Worm (Caenorhabditis elegans): ENCODE measurements around the gene mpc-1.

The mpc-1 gene

ce11 chrIII:4449357-4449756 is 36.1 kb downstream of the mpc-1 start:
- TF ChIP-seq C34F6.9 (tag; optimal IDR thresholded peaks at IDR 0.05) (peak; percentile 8), nhr-21 (tag; optimal IDR thresholded peaks at IDR 0.05) (no peak), dmd-4 (tag; optimal IDR thresholded peaks at IDR 0.05) (no peak), lsy-2 (tag; optimal IDR thresholded peaks at IDR 0.05) (peak in 1 of 2 experiments; percentile 25), fos-1 (tag; optimal IDR thresholded peaks at IDR 0.05) (peak; percentile 40)

ce11 chrIII:4449893-4450579 is 36.8 kb downstream of the mpc-1 start, which contains the start of gene ceh-43:
Gene ceh-43 (minus strand): TSS chrIII:4449943.
- no peak for TF ChIP-seq nhr-77 (tag; optimal IDR thresholded peaks at IDR 0.05)
- TF ChIP-seq unc-39 (tag; optimal IDR thresholded peaks at IDR 0.05): no peak
- no peak for TF ChIP-seq nhr-21 (tag; optimal IDR thresholded peaks at IDR 0.05)
- no peak for TF ChIP-seq crh-2 (tag; optimal IDR thresholded peaks at IDR 0.05)
- TF ChIP-seq gmeb-1 (tag; optimal IDR thresholded peaks at IDR 0.05): no peak
- no peak for TF ChIP-seq mbf-1 (tag; optimal IDR thresholded peaks at IDR 0.05)
- no peak for TF ChIP-seq peb-1 (tag; optimal IDR thresholded peaks at IDR 0.05)

- TF ChIP-seq dmd-4 (tag; optimal IDR thresholded peaks at IDR 0.05) (no peak), nhr-25 (tag; optimal IDR thresholded peaks at IDR 0.05) (peak; percentile 6), fos-1 (tag; optimal IDR thresholded peaks at IDR 0.05) (no peak), mdl-1 (tag; optimal IDR thresholded peaks at IDR 0.05) (no peak)
Observed at ce11 chrIII:4450773-4451423, 37.6 kb downstream of the mpc-1 start.

ce11 chrIII:4452749-4453148 is 39.5 kb downstream of the mpc-1 start:
- TF ChIP-seq peb-1 (tag; optimal IDR thresholded peaks at IDR 0.05) (no peak), lsy-2 (tag; optimal IDR thresholded peaks at IDR 0.05) (peak in 1 of 2 experiments; percentile 32), nhr-25 (tag; optimal IDR thresholded peaks at IDR 0.05) (peak; percentile 30)

DNA sequence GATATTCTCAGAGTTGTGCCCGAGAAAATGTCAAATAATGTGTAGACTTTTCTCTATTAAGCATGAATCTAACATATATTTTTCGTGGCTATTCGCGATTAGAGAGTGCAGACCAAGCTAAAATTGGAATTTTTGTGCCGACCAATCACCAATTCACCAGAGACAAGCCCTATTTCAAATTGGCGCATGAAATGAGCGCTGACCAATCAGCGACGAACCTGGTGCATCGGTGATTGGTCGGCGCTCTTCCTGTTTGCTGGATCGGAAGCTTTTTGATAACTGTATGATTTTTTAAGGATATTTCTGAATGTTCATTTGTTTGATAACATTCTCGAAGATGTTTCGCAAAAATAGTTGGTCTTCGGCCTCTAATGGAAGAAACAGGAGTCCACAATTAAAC is 40.0 kb downstream of the mpc-1 start:
- no peak for TF ChIP-seq mdl-1 (tag; optimal IDR thresholded peaks at IDR 0.05)

DNA sequence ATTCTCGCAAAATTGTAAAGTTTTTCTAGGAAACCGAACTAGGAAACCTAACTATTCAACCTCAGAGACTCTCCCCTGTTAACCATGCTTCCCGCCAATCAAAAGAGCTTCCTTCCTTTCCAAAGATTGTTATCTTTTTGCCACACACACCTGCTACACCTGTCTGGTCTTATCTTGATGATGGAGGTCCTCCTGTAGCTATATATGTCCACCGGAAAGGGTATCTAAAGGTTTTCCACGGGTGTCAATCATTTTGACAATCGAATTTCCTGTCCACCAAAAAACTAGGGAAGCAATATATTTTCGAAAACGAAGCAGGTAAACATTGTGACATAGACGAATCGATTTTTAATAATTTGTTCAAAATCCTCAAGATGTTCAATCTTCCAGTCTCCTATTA is 40.5 kb downstream of the mpc-1 start:
- TF ChIP-seq ceh-82 (tag; optimal IDR thresholded peaks at IDR 0.05): no peak
- TF ChIP-seq nhr-10 (tag; optimal IDR thresholded peaks at IDR 0.05): no peak
- TF ChIP-seq fos-1 (tag; optimal IDR thresholded peaks at IDR 0.05): no peak
- no peak for TF ChIP-seq egl-27 (tag; optimal IDR thresholded peaks at IDR 0.05)
- TF ChIP-seq F13H6.1 (tag; optimal IDR thresholded peaks at IDR 0.05): no peak
- no peak for TF ChIP-seq nhr-21 (tag; optimal IDR thresholded peaks at IDR 0.05)
- TF ChIP-seq nhr-11 (tag; optimal IDR thresholded peaks at IDR 0.05): no peak
- TF ChIP-seq R02D3.7 (tag; optimal IDR thresholded peaks at IDR 0.05): no peak
- TF ChIP-seq ceh-16 (tag; optimal IDR thresholded peaks at IDR 0.05): peak; percentile 30
- TF ChIP-seq ZK546.5 (tag; optimal IDR thresholded peaks at IDR 0.05): no peak
- peak; percentile 21 for TF ChIP-seq nhr-25 (tag; optimal IDR thresholded peaks at IDR 0.05)
- no peak for TF ChIP-seq ztf-11 (tag; optimal IDR thresholded peaks at IDR 0.05)
- TF ChIP-seq Y55F3AM.14 (GFP tag; optimal IDR thresholded peaks at IDR 0.05): no peak
- TF ChIP-seq lsy-2 (tag; optimal IDR thresholded peaks at IDR 0.05): no peak

DNA sequence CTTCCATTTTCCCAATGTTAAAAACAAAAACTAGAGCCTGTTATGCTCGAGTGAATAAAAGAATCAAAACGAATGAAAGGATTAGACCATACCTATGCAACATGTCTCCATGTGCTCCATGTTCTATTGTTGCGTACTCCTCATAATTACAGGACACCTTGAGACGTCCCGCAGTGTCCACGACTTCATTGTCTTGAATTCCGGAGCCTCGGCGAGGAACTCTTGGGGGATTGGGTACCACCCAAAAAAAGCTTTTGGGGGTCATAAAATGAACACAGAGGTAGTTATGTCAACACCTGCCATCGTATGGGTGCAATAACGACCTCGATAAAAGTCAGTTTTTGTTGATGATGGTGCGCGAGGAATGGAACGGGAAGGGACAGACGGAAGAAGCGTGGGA is 41.7 kb downstream of the mpc-1 start:
- TF ChIP-seq peb-1 (tag; optimal IDR thresholded peaks at IDR 0.05) (no peak), unc-55 (GFP tag; optimal IDR thresholded peaks at IDR 0.05) (no peak), ztf-1 (GFP tag; conservative IDR thresholded peaks at IDR 0.05) (no peak), dmd-4 (tag; optimal IDR thresholded peaks at IDR 0.05) (no peak), ZK546.5 (tag; optimal IDR thresholded peaks at IDR 0.05) (no peak), mbf-1 (tag; optimal IDR thresholded peaks at IDR 0.05) (no peak), elt-3 (tag; optimal IDR thresholded peaks at IDR 0.05) (no peak), gmeb-1 (tag; optimal IDR thresholded peaks at IDR 0.05) (no peak), unc-39 (tag; optimal IDR thresholded peaks at IDR 0.05) (no peak), ztf-11 (tag; optimal IDR thresholded peaks at IDR 0.05) (no peak), lin-13 (GFP tag; optimal IDR thresholded peaks at IDR 0.05) (no peak), snpc-4 (tag; optimal IDR thresholded peaks at IDR 0.05) (no peak), ama-1 (optimal IDR thresholded peaks at IDR 0.05) (no peak), Y55F3AM.14 (GFP tag; optimal IDR thresholded peaks at IDR 0.05) (no peak), sma-3 (GFP tag; optimal IDR thresholded peaks at IDR 0.05) (no peak)

Measured in whole organism, L2 larva.